Worm (Caenorhabditis elegans): ENCODE results near the gene F59A2.5.

- TF ChIP-seq him-1 (tag; optimal IDR thresholded peaks at IDR 0.05) (no peak), dao-5 (tag; optimal IDR thresholded peaks at IDR 0.05) (no peak)
These were observed 27.5 kb upstream of the F59A2.5 start for ce11 chrIII:3377134-3377533.
